Fruit fly (Drosophila melanogaster) whole organism, adult: Measurements from ENCODE around the gene Rdh.

ENCODE experiments used
- CG11617 ChIP-seq: fragments of 200-800 bp; sonication (Bioruptor generic); optimal IDR thresholded peaks from 2 replicates; lab custom pipeline; 2017; ENCODE audit warnings: mild to moderate bottlenecking, missing biosample characterization, missing genetic modification reagents, missing genetic modification characterization
- CG12768 ChIP-seq: fragments of 200-800 bp; sonication (Bioruptor generic); optimal IDR thresholded peaks from 2 replicates; lab custom pipeline; 2017; ENCODE audit warnings: missing biosample characterization, missing genetic modification characterization, mild to moderate bottlenecking, moderate library complexity, missing genetic modification reagents
- CG14711 ChIP-seq: fragments of 200-800 bp; sonication (Bioruptor generic); optimal IDR thresholded peaks from 2 replicates; lab custom pipeline; 2018; ENCODE audit warnings: missing biosample characterization, mild to moderate bottlenecking, missing genetic modification characterization, moderate library complexity
- CG1620 ChIP-seq: fragments of 200-800 bp; sonication (Bioruptor generic); optimal IDR thresholded peaks from 2 replicates; lab custom pipeline; 2016; ENCODE audit warnings: missing biosample characterization, missing genetic modification characterization
- CG33017 ChIP-seq: fragments of 200-800 bp; sonication (Bioruptor generic); optimal IDR thresholded peaks from 2 replicates; lab custom pipeline; 2018; ENCODE audit warnings: missing biosample characterization, mild to moderate bottlenecking, missing genetic modification characterization, moderate library complexity
- CG5204 ChIP-seq: fragments of 200-800 bp; sonication (Bioruptor generic); optimal IDR thresholded peaks from 2 replicates; lab custom pipeline; 2016; ENCODE audit warnings: missing biosample characterization, missing genetic modification characterization
- CG7045 ChIP-seq: fragments of 200-800 bp; sonication (Bioruptor generic); optimal IDR thresholded peaks from 2 replicates; lab custom pipeline; 2017; ENCODE audit warnings: missing biosample characterization, mild to moderate bottlenecking, missing genetic modification characterization
- CG7101 ChIP-seq: fragments of 200-800 bp; sonication (Bioruptor generic); optimal IDR thresholded peaks from 2 replicates; lab custom pipeline; 2018; ENCODE audit warnings: missing biosample characterization, mild to moderate bottlenecking, missing genetic modification characterization, moderate library complexity
- Clk ChIP-seq: fragments of 200-800 bp; sonication (Bioruptor generic); optimal IDR thresholded peaks from 2 replicates; lab custom pipeline; 2017; ENCODE audit warnings: missing biosample characterization, missing genetic modification characterization
- Crg-1 ChIP-seq: fragments of 200-800 bp; sonication (Bioruptor generic); optimal IDR thresholded peaks from 2 replicates; lab custom pipeline; 2016; ENCODE audit warnings: missing biosample characterization, missing genetic modification characterization
- Hr96 ChIP-seq: fragments of 200-800 bp; sonication (Bioruptor generic); optimal IDR thresholded peaks from 2 replicates; lab custom pipeline; 2016; ENCODE audit warnings: missing biosample characterization, missing genetic modification characterization
- Mnt ChIP-seq: fragments of 200-800 bp; sonication (Bioruptor generic); optimal IDR thresholded peaks from 2 replicates; lab custom pipeline; 2016; ENCODE audit warnings: missing biosample characterization, mild to moderate bottlenecking, missing genetic modification characterization
- bab1 ChIP-seq: fragments of 200-800 bp; sonication (Bioruptor generic); optimal IDR thresholded peaks from 3 replicates; lab custom pipeline; 2019; ENCODE audit warnings: missing biosample characterization, mild to moderate bottlenecking, missing genetic modification characterization, moderate library complexity
- cic ChIP-seq: fragments of 200-800 bp; sonication (Bioruptor generic); optimal IDR thresholded peaks from 2 replicates; lab custom pipeline; 2017; ENCODE audit warnings: missing biosample characterization, mild to moderate bottlenecking, missing genetic modification characterization, moderate library complexity
- cnc ChIP-seq, 2 experiments: fragments of >200 bp; optimal IDR thresholded peaks; 2 replicates each; lab custom pipeline; 2017
- kay ChIP-seq: fragments of 200-800 bp; sonication (Bioruptor generic); peaks from one replicate; lab custom pipeline; 2016; ENCODE audit warnings: missing biosample characterization, missing genetic modification characterization, borderline replicate concordance
- ovo ChIP-seq: fragments of 200-800 bp; sonication (Bioruptor generic); optimal IDR thresholded peaks from 2 replicates; lab custom pipeline; 2016; ENCODE audit warnings: missing biosample characterization, missing genetic modification characterization
- pad ChIP-seq: fragments of 200-800 bp; sonication (Bioruptor generic); optimal IDR thresholded peaks from 3 replicates; lab custom pipeline; 2017; ENCODE audit warnings: missing biosample characterization, missing genetic modification characterization, mild to moderate bottlenecking, moderate library complexity, missing genetic modification reagents
- tj ChIP-seq: fragments of 200-800 bp; sonication (Bioruptor generic); optimal IDR thresholded peaks from 3 replicates; lab custom pipeline; 2017; ENCODE audit warnings: missing biosample characterization, mild to moderate bottlenecking, missing genetic modification characterization, moderate library complexity
- toe ChIP-seq: fragments of 200-800 bp; sonication (Bioruptor generic); optimal IDR thresholded peaks from 2 replicates; lab custom pipeline; 2016; ENCODE audit warnings: missing biosample characterization, missing genetic modification characterization

Rdh gene

DNA sequence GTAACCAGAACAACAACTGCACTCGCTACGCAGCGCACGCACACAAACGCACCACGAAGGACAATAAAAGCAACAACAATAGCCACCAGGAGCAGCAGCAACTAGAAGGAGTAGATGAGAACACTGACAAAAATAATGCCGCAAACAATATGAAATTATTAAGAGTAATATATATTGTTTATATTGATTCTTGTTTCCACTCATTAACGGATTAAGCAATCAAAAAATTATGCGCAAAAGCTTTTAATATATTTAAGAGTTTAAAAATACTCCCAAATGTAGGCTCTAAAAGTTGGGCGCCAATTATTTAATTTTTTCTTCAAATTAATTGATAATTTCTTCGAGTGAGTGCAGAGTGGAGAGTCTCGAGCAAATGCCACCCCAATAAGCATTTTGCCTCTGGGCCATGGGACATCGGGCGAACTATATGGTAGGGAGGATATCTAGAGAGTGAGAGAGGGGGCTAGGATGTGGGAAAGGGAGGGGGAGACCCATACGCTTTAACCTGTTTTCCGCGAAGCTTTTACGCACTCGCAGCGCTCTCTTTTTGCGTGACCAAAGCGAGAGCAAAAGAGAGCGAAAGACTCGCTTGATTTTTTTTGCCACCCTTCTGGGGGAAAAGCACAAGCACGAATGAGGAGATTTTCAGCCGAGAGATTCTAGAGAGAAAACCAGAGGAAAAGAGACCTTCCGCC, at the start of gene Rdh:
Rdh (plus strand) TSS at position 660 of the 695 bp plus-strand sequence.
- TF ChIP-seq cic (peak; percentile 0), cnc (optimal IDR thresholded peaks at IDR 0.05; lab: Kevin White, UChicago) (no peak), tj (GFP tag; lab: Kevin White, UChicago) (peak; percentile 14), CG7045 (peak; percentile 90), CG33017 (peak; percentile 82), Hr96 (no peak), pad (GFP tag; lab: Kevin White, UChicago) (peak; percentile 40), toe (GFP tag; lab: Kevin White, UChicago) (peak; percentile 12), bab1 (GFP tag; lab: Kevin White, UChicago) (no peak), Crg-1 (no peak), CG1620 (no peak), Mnt (no peak), CG5204 (GFP tag; lab: Kevin White, UChicago) (peak; percentile 71), CG11617 (GFP tag; lab: Kevin White, UChicago) (peak; percentile 49), CG14711 (peak; percentile 35), kay (GFP tag; lab: Kevin White, UChicago) (no peak), Clk (GFP tag; lab: Kevin White, UChicago) (peak; percentile 85), CG12768 (GFP tag; lab: Kevin White, UChicago) (peak; percentile 88), CG7101 (peak; percentile 71), ovo (GFP tag; lab: Kevin White, UChicago) (no peak)

DNA sequence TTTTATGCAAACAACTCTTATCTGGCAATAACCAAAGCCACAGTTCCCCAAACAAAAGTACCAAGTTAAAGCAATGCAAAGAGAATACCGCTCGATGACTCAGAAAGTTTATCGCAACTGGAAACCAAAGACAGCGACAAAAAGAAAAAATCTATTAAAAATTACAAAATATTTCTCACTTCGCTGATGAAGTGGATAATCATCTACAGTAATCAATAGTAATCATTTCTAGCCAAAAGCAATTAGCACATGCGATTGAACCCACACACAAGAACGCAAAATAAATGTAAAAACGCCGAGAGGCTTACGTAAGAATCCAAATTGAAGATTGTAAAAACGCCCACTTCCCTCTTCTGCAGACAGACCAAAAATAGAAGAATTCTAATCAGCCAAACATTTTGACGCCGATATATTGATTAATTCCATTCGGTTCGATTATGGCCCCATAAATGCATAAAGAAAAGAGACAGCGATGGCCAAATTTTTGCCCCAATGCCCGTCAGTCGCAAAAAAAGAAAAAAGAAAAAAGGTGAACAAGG, 48.6 kb upstream of the Rdh start:
- TF ChIP-seq toe (GFP tag; lab: Kevin White, UChicago) (no peak), bab1 (GFP tag; lab: Kevin White, UChicago) (no peak), CG33017 (no peak), CG12768 (GFP tag; lab: Kevin White, UChicago) (no peak), CG14711 (no peak), Crg-1 (no peak), pad (GFP tag; lab: Kevin White, UChicago) (no peak), cic (no peak), Clk (GFP tag; lab: Kevin White, UChicago) (no peak), Hr96 (no peak), tj (GFP tag; lab: Kevin White, UChicago) (no peak), CG7101 (no peak), cnc (optimal IDR thresholded peaks at IDR 0.05; lab: Kevin White, UChicago) (no peak), CG5204 (GFP tag; lab: Kevin White, UChicago) (no peak)

DNA sequence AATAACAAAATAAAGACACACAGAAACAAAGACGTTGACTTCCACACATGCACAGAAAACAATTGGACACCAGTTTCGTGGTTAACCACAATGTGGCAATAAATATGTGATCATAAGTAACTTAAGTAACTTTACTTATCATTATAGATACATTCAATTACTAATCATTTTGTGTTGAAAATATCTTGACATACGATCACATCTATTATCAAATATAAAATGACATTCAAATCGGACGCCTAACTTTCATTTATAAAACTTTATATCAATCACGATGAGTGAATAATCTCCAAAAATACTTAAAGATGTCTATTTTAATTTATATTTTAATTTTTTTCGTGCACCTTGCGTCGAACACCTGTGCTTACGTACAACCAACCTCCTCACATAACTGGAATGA, 46.8 kb upstream of the Rdh start:
- no peak for TF ChIP-seq bab1 (GFP tag; lab: Kevin White, UChicago)
- no peak for TF ChIP-seq cnc (optimal IDR thresholded peaks at IDR 0.05; lab: Kevin White, UChicago)
- TF ChIP-seq CG33017: no peak

DNA sequence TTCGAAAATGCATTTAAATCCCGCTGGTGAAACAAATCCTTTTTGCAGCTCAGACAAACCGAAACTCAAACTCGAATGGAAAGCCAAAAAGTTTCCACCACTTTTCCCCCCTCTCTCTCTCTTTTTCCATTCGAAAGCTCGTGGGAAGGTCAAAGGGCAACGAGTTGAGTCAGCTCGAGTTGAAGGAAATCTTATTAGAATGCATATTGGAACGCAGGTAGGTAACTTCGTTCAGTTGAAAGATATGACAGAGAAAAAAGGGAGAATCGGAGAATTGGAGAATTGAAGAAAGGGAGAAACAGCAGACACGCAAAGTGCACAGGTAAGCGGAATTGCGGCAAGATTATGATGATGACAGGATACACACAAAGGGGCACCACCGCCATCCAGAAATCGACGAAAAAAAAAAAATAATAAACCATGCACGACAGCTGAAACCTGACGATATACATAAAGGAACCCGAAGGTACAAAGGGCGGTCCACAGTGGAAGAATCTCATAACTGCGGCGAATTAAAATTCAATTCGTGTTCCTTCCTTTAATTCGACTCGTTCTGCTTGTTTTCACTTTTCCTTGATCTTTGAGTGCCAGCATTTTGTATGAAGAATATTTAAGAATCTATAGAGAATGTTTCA, 42.5 kb upstream of the Rdh start:
- TF ChIP-seq Hr96 (no peak), tj (GFP tag; lab: Kevin White, UChicago) (peak; percentile 28)

DNA sequence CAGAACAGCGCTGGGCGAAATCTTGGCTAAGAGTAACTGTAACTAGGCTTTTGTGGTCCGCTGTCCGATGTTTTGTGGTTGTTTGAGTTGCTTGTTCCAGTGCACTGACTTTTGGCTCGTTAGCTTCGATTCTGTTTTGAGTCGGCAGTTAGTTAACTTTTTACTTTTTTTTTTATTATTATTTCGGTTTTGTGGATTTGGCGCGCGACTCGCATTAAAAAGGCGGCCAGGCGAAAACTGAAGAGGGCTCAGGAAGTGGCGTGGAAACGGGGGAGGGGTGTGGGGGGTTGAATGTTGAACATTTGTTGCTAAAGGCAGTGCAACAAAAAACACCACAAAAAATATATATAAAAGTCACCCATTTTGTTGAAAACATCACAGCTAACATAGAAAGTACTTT, 41.8 kb upstream of the Rdh start:
- TF ChIP-seq CG7045: no peak
- no peak for TF ChIP-seq Crg-1
- no peak for TF ChIP-seq CG7101
- no peak for TF ChIP-seq CG33017
- TF ChIP-seq Hr96: no peak
- no peak for TF ChIP-seq ovo (GFP tag; lab: Kevin White, UChicago)
- no peak for TF ChIP-seq Mnt
- TF ChIP-seq CG1620: no peak
- no peak for TF ChIP-seq kay (GFP tag; lab: Kevin White, UChicago)
- TF ChIP-seq Clk (GFP tag; lab: Kevin White, UChicago): no peak
- TF ChIP-seq bab1 (GFP tag; lab: Kevin White, UChicago): no peak
- no peak for TF ChIP-seq pad (GFP tag; lab: Kevin White, UChicago)
- TF ChIP-seq toe (GFP tag; lab: Kevin White, UChicago): no peak
- TF ChIP-seq cic: no peak
- no peak for TF ChIP-seq CG5204 (GFP tag; lab: Kevin White, UChicago)
- no peak for TF ChIP-seq tj (GFP tag; lab: Kevin White, UChicago)
- TF ChIP-seq CG12768 (GFP tag; lab: Kevin White, UChicago): no peak
- no peak for TF ChIP-seq CG14711
- no peak for TF ChIP-seq cnc (optimal IDR thresholded peaks at IDR 0.05; lab: Kevin White, UChicago)
- no peak for TF ChIP-seq CG11617 (GFP tag; lab: Kevin White, UChicago)

dm6 chr3L:3784001-3784400, 41.2 kb upstream of the Rdh start:
- TF ChIP-seq Clk (GFP tag; lab: Kevin White, UChicago) (no peak), kay (GFP tag; lab: Kevin White, UChicago) (peak; percentile 7)
